Worm (Caenorhabditis elegans): ENCODE measurements around the gene srh-115.

srh-115 gene

DNA sequence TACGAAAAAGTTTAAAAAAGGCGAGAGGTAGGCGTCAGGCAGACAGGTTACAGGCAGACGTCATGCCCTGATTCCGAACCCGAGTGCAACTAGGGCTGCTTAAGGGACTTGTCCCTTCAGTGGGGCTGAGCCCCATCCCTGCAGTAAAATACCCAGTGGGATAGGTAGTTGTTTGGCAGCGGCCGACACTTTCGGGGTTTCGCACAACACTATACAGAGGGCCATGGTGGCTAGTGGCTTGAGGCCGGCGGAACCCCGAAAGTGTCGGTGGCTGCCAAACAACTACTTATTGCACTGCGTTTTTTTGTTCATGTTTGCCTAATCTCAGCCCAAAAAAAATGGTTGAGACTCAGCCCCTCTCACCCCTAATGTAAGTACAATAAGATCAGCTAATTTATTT lies 40.0 kb upstream of the srh-115 start:
- TF ChIP-seq sea-2 (GFP tag; optimal IDR thresholded peaks at IDR 0.05), result no peak
- TF ChIP-seq elt-3 (tag; optimal IDR thresholded peaks at IDR 0.05), result no peak
- TF ChIP-seq ceh-28 (tag; optimal IDR thresholded peaks at IDR 0.05), result no peak
- no peak for TF ChIP-seq ceh-82 (tag; optimal IDR thresholded peaks at IDR 0.05)
- no peak for TF ChIP-seq nhr-67 (tag; optimal IDR thresholded peaks at IDR 0.05)
- TF ChIP-seq nhr-11 (tag; optimal IDR thresholded peaks at IDR 0.05), result no peak
- TF ChIP-seq mdl-1 (tag; optimal IDR thresholded peaks at IDR 0.05), result no peak
- no peak for TF ChIP-seq elt-2 (tag; optimal IDR thresholded peaks at IDR 0.05)
- no peak for TF ChIP-seq tbx-2 (tag; optimal IDR thresholded peaks at IDR 0.05)
- no peak for TF ChIP-seq snpc-4 (tag; optimal IDR thresholded peaks at IDR 0.05)
- TF ChIP-seq lin-15B (tag; optimal IDR thresholded peaks at IDR 0.05), result no peak
- TF ChIP-seq eor-1 (tag; optimal IDR thresholded peaks at IDR 0.05), result no peak
- TF ChIP-seq lin-39 (tag; optimal IDR thresholded peaks at IDR 0.05), result no peak
- no peak for TF ChIP-seq jun-1 (tag; optimal IDR thresholded peaks at IDR 0.05)
- no peak for TF ChIP-seq R02D3.7 (tag; optimal IDR thresholded peaks at IDR 0.05)
- no peak for TF ChIP-seq egl-27 (tag; optimal IDR thresholded peaks at IDR 0.05)
- no peak for TF ChIP-seq mml-1 (tag; optimal IDR thresholded peaks at IDR 0.05)

DNA sequence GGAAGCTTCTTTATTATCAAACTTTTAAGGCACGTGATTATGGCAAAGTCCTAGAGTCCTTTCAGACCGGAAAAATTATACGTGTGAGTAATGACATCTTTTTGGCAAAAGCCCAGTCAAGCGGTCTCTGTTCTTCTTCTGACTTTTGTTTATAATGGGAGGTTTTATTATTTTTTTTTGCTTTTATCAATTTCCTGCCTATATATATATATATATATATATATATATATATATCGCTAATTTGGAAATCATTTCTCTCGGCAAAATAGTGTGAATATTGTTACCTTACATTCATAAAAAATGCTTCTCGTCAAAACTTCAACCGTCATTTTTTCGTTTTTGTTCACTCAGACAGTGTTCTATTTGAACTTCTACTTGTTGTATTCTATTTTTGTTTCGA lies 37.9 kb upstream of the srh-115 start, which contains the start of gene srbc-62:
Gene srbc-62, plus strand, starts transcription at position 301 of the 400 bp plus-strand sequence.
- TF ChIP-seq unc-39 (tag; optimal IDR thresholded peaks at IDR 0.05) (no peak), nhr-23 (tag; optimal IDR thresholded peaks at IDR 0.05) (no peak), nfya-1 (tag; optimal IDR thresholded peaks at IDR 0.05; ENCODE audit: insufficient read depth) (no peak), mdl-1 (tag; optimal IDR thresholded peaks at IDR 0.05) (no peak), ztf-11 (tag; optimal IDR thresholded peaks at IDR 0.05) (no peak), eor-1 (tag; optimal IDR thresholded peaks at IDR 0.05) (no peak)

DNA sequence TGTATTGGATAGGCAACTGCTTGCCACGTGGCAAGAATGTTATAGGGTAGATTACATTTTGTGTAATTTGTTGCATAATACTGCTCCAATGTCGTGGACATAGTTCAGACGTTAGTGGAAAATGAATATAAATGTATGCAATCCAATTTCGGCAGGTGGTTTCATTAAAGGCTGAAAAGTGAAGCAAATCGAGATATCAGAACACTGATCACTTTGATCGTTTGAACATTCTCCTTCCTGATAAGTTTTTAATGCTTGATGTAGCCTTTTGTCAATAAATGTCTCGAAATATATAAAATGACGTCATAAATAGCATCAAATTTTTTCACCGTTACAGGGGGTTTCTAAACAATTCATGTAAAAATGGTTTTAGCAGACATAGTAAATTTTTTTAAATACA lies 35.2 kb upstream of the srh-115 start, which contains the start of gene srh-109:
Gene srh-109, minus strand, starts transcription at position 101 of the 400 bp plus-strand sequence.
- no peak for TF ChIP-seq unc-39 (tag; optimal IDR thresholded peaks at IDR 0.05)
- no peak for TF ChIP-seq ztf-11 (tag; optimal IDR thresholded peaks at IDR 0.05)
- TF ChIP-seq ceh-28 (tag; optimal IDR thresholded peaks at IDR 0.05), result no peak
- no peak for TF ChIP-seq egl-5 (tag; optimal IDR thresholded peaks at IDR 0.05)
- no peak for TF ChIP-seq lin-39 (tag; optimal IDR thresholded peaks at IDR 0.05)
- no peak for TF ChIP-seq nhr-28 (tag; optimal IDR thresholded peaks at IDR 0.05)
- no peak for TF ChIP-seq fos-1 (tag; optimal IDR thresholded peaks at IDR 0.05)
- TF ChIP-seq egl-27 (tag; optimal IDR thresholded peaks at IDR 0.05), result no peak
- no peak for TF ChIP-seq nhr-237 (tag; optimal IDR thresholded peaks at IDR 0.05)
- TF ChIP-seq zag-1 (tag; optimal IDR thresholded peaks at IDR 0.05), result no peak
- TF ChIP-seq ceh-82 (tag; optimal IDR thresholded peaks at IDR 0.05), result no peak

ce11 chrV:17223305-17223704 lies 32.2 kb upstream of the srh-115 start, which contains the start of gene srh-252:
Gene srh-252, minus strand, starts transcription at chrV:17223405.
- TF ChIP-seq nhr-23 (tag; optimal IDR thresholded peaks at IDR 0.05), result no peak
- no peak for TF ChIP-seq skn-1 (tag; optimal IDR thresholded peaks at IDR 0.05)
- TF ChIP-seq lsy-12 (tag; optimal IDR thresholded peaks at IDR 0.05), result no peak
- no peak for TF ChIP-seq nhr-28 (tag; optimal IDR thresholded peaks at IDR 0.05)
- TF ChIP-seq nhr-237 (tag; optimal IDR thresholded peaks at IDR 0.05), result no peak
- TF ChIP-seq zag-1 (tag; optimal IDR thresholded peaks at IDR 0.05), result no peak
- no peak for TF ChIP-seq ceh-9 (tag; optimal IDR thresholded peaks at IDR 0.05)
- no peak for TF ChIP-seq nhr-43 (tag; optimal IDR thresholded peaks at IDR 0.05; ENCODE audit: poor library complexity, severe bottlenecking)
- TF ChIP-seq daf-12 (tag; optimal IDR thresholded peaks at IDR 0.05), result no peak
- no peak for TF ChIP-seq ceh-28 (tag; optimal IDR thresholded peaks at IDR 0.05)
- TF ChIP-seq nhr-12 (tag; optimal IDR thresholded peaks at IDR 0.05), result no peak
- no peak for TF ChIP-seq ceh-16 (tag; optimal IDR thresholded peaks at IDR 0.05)
- TF ChIP-seq ztf-4 (tag; optimal IDR thresholded peaks at IDR 0.05), result no peak
- no peak for TF ChIP-seq elt-2 (tag; optimal IDR thresholded peaks at IDR 0.05)
- no peak for TF ChIP-seq nhr-67 (tag; optimal IDR thresholded peaks at IDR 0.05)
- no peak for TF ChIP-seq nhr-11 (tag; optimal IDR thresholded peaks at IDR 0.05)
- TF ChIP-seq sea-2 (GFP tag; optimal IDR thresholded peaks at IDR 0.05), result no peak
- TF ChIP-seq elt-3 (tag; optimal IDR thresholded peaks at IDR 0.05), result no peak
- TF ChIP-seq pha-4 (tag; optimal IDR thresholded peaks at IDR 0.05), result no peak

DNA sequence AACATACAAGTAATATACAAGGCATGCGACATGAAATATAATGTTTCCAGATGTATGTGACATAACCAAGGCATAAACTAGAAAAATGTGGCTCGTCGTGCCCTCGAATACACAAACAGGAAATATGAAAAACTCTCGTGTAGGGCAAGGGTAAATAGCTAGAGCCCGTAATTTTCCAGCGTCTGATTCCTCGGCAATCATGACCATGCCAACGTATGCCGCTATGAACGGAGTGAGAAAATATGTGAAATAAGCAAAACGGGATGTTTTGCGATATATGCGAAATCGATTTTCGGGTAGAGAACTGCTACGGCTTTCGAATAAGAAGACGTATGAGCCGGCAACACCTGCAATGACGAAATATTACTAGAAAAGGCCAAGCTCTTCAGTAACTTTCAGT lies 30.2 kb upstream of the srh-115 start, which contains the start of gene scl-25:
Gene scl-25, plus strand, starts transcription at position 301 of the 400 bp plus-strand sequence.
- TF ChIP-seq tbx-2 (tag; optimal IDR thresholded peaks at IDR 0.05), result no peak

All from whole organism, L3 larva.